Worm (Caenorhabditis elegans) whole organism, L1 larva: ENCODE data around the gene F44A6.3.

Experiments
- C16A3.4 ChIP-seq: fragments of 150-350 bp; optimal IDR thresholded peaks from 2 replicates; lab custom pipeline; 2014; ENCODE audit warnings: missing biosample characterization, missing genetic modification characterization
- Y116A8C.19 ChIP-seq: sonication (generic microtip); optimal IDR thresholded peaks from 2 replicates; lab custom pipeline; 2016; ENCODE audit warnings: missing compliant biosample characterization, missing genetic modification characterization, borderline replicate concordance
- aha-1 ChIP-seq: fragments of 150-350 bp; optimal IDR thresholded peaks from 2 replicates; lab custom pipeline; 2014; ENCODE audit warnings: missing biosample characterization, missing genetic modification characterization
- alr-1 ChIP-seq: fragments of 200-800 bp; sonication (Bioruptor generic); optimal IDR thresholded peaks from 2 replicates; lab custom pipeline; 2018; ENCODE audit warnings: borderline replicate concordance, mild to moderate bottlenecking, missing genetic modification characterization, missing compliant biosample characterization
- ama-1 ChIP-seq: fragments of 150-350 bp; optimal IDR thresholded peaks from 2 replicates; lab custom pipeline; 2014
- blmp-1 ChIP-seq: fragments of 150-350 bp; optimal IDR thresholded peaks from 2 replicates; lab custom pipeline; 2014; ENCODE audit warnings: missing biosample characterization, missing genetic modification characterization
- ceh-82 ChIP-seq, 3 experiments: fragments of 150-350 bp in 1 of 3; sonication (generic microtip) in 2 of 3; optimal IDR thresholded peaks; 2 replicates each; lab custom pipeline; 2014 to 2017; ENCODE audit warnings: missing biosample characterization in 3 of 3, missing genetic modification characterization in 3 of 3
- ceh-90 ChIP-seq: sonication (generic microtip); optimal IDR thresholded peaks from 2 replicates; lab custom pipeline; 2016; ENCODE audit warnings: missing genetic modification characterization, missing compliant biosample characterization
- ces-1 ChIP-seq: fragments of 150-350 bp; optimal IDR thresholded peaks from 2 replicates; lab custom pipeline; 2014; ENCODE audit warnings: missing biosample characterization, missing genetic modification reagents, missing genetic modification characterization
- dsc-1 ChIP-seq: sonication (generic microtip); optimal IDR thresholded peaks from 2 replicates; lab custom pipeline; 2016; ENCODE audit warnings: mild to moderate bottlenecking, missing genetic modification characterization, missing compliant biosample characterization
- efl-1 ChIP-seq, 4 experiments: fragments of 150-350 bp; optimal IDR thresholded peaks in 3 of 4; peaks in 1 of 4; 1 replicate in 1 of 4; 2 replicates in 3 of 4; lab custom pipeline; 2014; ENCODE audit warnings: missing biosample characterization in 2 of 4, missing genetic modification characterization in 2 of 4, missing genetic modification reagents in 2 of 4
- elt-3 ChIP-seq, 6 experiments: fragments of 150-350 bp in 1 of 6; sonication (generic microtip); optimal IDR thresholded peaks; 2 replicates each; lab custom pipeline; 2017 to 2018; ENCODE audit warnings: missing biosample characterization in 6 of 6, missing genetic modification characterization in 6 of 6, inconsistent platforms in 1 of 6
- fkh-4 ChIP-seq: sonication (generic microtip); optimal IDR thresholded peaks from 2 replicates; lab custom pipeline; 2016; ENCODE audit warnings: missing compliant biosample characterization, missing genetic modification characterization, borderline replicate concordance
- fos-1 ChIP-seq: fragments of 150-350 bp; optimal IDR thresholded peaks from 2 replicates; lab custom pipeline; 2014; ENCODE audit warnings: missing biosample characterization, missing genetic modification characterization
- grh-1 ChIP-seq: fragments of 200-800 bp; sonication (Bioruptor generic); IDR thresholded peaks from 2 replicates; pipeline ENCODE4 v1.3.6; 2022; ENCODE audit warnings: missing genetic modification reagents, missing genetic modification characterization, missing compliant biosample characterization
- hlh-17 ChIP-seq: fragments of 200-800 bp; sonication (Bioruptor generic); optimal IDR thresholded peaks from 2 replicates; lab custom pipeline; 2018; ENCODE audit warnings: missing genetic modification characterization, mild to moderate bottlenecking, missing compliant biosample characterization, moderate library complexity, borderline replicate concordance
- lin-14 ChIP-seq: fragments of 200-800 bp; sonication (Bioruptor generic); optimal IDR thresholded peaks from 2 replicates; lab custom pipeline; 2018; ENCODE audit warnings: mild to moderate bottlenecking, missing genetic modification characterization, moderate library complexity, missing compliant biosample characterization
- lin-15B ChIP-seq: fragments of 150-350 bp; sonication (generic microtip); optimal IDR thresholded peaks from 3 replicates; lab custom pipeline; 2014; ENCODE audit warnings: missing biosample characterization, missing genetic modification characterization
- lsy-2 ChIP-seq, 2 experiments: fragments of 150-350 bp; optimal IDR thresholded peaks; 2 replicates each; lab custom pipeline; 2014; ENCODE audit warnings: missing biosample characterization in 2 of 2, missing genetic modification characterization in 2 of 2
- mef-2 ChIP-seq: fragments of 150-350 bp; optimal IDR thresholded peaks from 2 replicates; lab custom pipeline; 2014; ENCODE audit warnings: missing biosample characterization, missing genetic modification characterization
- mep-1 ChIP-seq: fragments of 150-350 bp; optimal IDR thresholded peaks from 2 replicates; lab custom pipeline; 2014; ENCODE audit warnings: missing biosample characterization, missing genetic modification characterization
- nhr-19 ChIP-seq: fragments of 200-800 bp; sonication (Bioruptor generic); conservative IDR thresholded peaks from 2 replicates; pipeline ENCODE4 v1.3.6; 2022; ENCODE audit warnings: missing genetic modification characterization, missing compliant biosample characterization
- nhr-20 ChIP-seq: sonication (generic microtip); optimal IDR thresholded peaks from 2 replicates; lab custom pipeline; 2016; ENCODE audit warnings: mild to moderate bottlenecking, missing genetic modification characterization, missing compliant biosample characterization
- nhr-47 ChIP-seq: sonication (generic microtip); optimal IDR thresholded peaks from 2 replicates; lab custom pipeline; 2016; ENCODE audit warnings: mild to moderate bottlenecking, missing genetic modification characterization, moderate library complexity, missing compliant biosample characterization
- nhr-71 ChIP-seq: sonication (generic microtip); optimal IDR thresholded peaks from 2 replicates; lab custom pipeline; 2016; ENCODE audit warnings: mild to moderate bottlenecking, missing genetic modification characterization, moderate library complexity, missing compliant biosample characterization
- nhr-76 ChIP-seq: sonication (generic microtip); optimal IDR thresholded peaks from 2 replicates; lab custom pipeline; 2017; ENCODE audit warnings: missing biosample characterization, missing genetic modification characterization
- nhr-77 ChIP-seq: fragments of 150-350 bp; optimal IDR thresholded peaks from 2 replicates; lab custom pipeline; 2014; ENCODE audit warnings: missing biosample characterization, missing genetic modification characterization
- nhr-85 ChIP-seq: sonication (generic microtip); peaks from one replicate; lab custom pipeline; 2016; ENCODE audit warnings: missing genetic modification characterization, inconsistent platforms, missing compliant biosample characterization
- nhr-90 ChIP-seq: sonication (generic microtip); optimal IDR thresholded peaks from 2 replicates; lab custom pipeline; 2016; ENCODE audit warnings: mild to moderate bottlenecking, missing genetic modification characterization, missing compliant biosample characterization; ENCODE audit not compliant: poor library complexity
- pax-3 ChIP-seq: fragments of 200-800 bp; sonication (Bioruptor generic); optimal IDR thresholded peaks from 2 replicates; lab custom pipeline; 2018; ENCODE audit warnings: mild to moderate bottlenecking, missing genetic modification characterization, moderate library complexity, missing compliant biosample characterization
- pqm-1 ChIP-seq: sonication (generic microtip); optimal IDR thresholded peaks from 3 replicates; lab custom pipeline; 2017; ENCODE audit warnings: missing biosample characterization, missing genetic modification characterization
- rnt-1 ChIP-seq: sonication (generic microtip); optimal IDR thresholded peaks from 2 replicates; lab custom pipeline; 2016; ENCODE audit warnings: mild to moderate bottlenecking, missing genetic modification characterization, moderate library complexity, missing compliant biosample characterization
- skn-1 ChIP-seq: fragments of 150-350 bp; optimal IDR thresholded peaks from 2 replicates; lab custom pipeline; 2014; ENCODE audit warnings: missing biosample characterization, missing genetic modification characterization
- sox-4 ChIP-seq: sonication (generic microtip); optimal IDR thresholded peaks from 2 replicates; lab custom pipeline; 2016; ENCODE audit warnings: missing genetic modification characterization, missing compliant biosample characterization
- sptf-1 ChIP-seq: fragments of 150-350 bp; optimal IDR thresholded peaks from 2 replicates; lab custom pipeline; 2014; ENCODE audit warnings: missing biosample characterization, missing genetic modification characterization
- swsn-7 ChIP-seq: sonication (generic microtip); optimal IDR thresholded peaks from 2 replicates; lab custom pipeline; 2016; ENCODE audit warnings: missing genetic modification characterization, missing compliant biosample characterization
- tlp-1 ChIP-seq: fragments of 150-350 bp; optimal IDR thresholded peaks from 2 replicates; lab custom pipeline; 2014; ENCODE audit warnings: missing biosample characterization, missing genetic modification characterization
- unc-130 ChIP-seq: fragments of 150-350 bp; optimal IDR thresholded peaks from 2 replicates; lab custom pipeline; 2017; ENCODE audit warnings: missing biosample characterization, missing genetic modification characterization, inconsistent platforms
- unc-30 ChIP-seq: sonication (generic microtip); optimal IDR thresholded peaks from 2 replicates; lab custom pipeline; 2017; ENCODE audit warnings: missing biosample characterization, missing genetic modification characterization
- unc-62 ChIP-seq: fragments of 150-350 bp; optimal IDR thresholded peaks from 2 replicates; lab custom pipeline; 2014; ENCODE audit warnings: missing biosample characterization, missing genetic modification reagents, missing genetic modification characterization
- unc-86 ChIP-seq: sonication (generic microtip); optimal IDR thresholded peaks from 2 replicates; lab custom pipeline; 2016; ENCODE audit warnings: missing genetic modification characterization, missing compliant biosample characterization
- unc-98 ChIP-seq: fragments of 200-800 bp; sonication (Bioruptor generic); IDR thresholded peaks from 2 replicates; pipeline ENCODE4 v1.3.6; 2022; ENCODE audit warnings: missing genetic modification characterization, missing compliant biosample characterization
- vab-15 ChIP-seq: sonication (generic microtip); optimal IDR thresholded peaks from 2 replicates; lab custom pipeline; 2017; ENCODE audit warnings: missing genotype, mild to moderate bottlenecking, missing genetic modification characterization, missing compliant biosample characterization
- xbp-1 ChIP-seq: sonication (generic microtip); optimal IDR thresholded peaks from 2 replicates; lab custom pipeline; 2016; ENCODE audit warnings: missing genetic modification characterization, missing compliant biosample characterization
- ztf-11 ChIP-seq, 2 experiments: sonication (generic microtip); optimal IDR thresholded peaks; 2 replicates each; lab custom pipeline; 2016 to 2017; ENCODE audit warnings: missing genetic modification characterization in 2 of 2, missing biosample characterization in 1 of 2, missing compliant biosample characterization in 1 of 2
- ztf-4 ChIP-seq: fragments of 150-350 bp; optimal IDR thresholded peaks from 2 replicates; lab custom pipeline; 2014; ENCODE audit warnings: missing biosample characterization, missing genetic modification characterization

F44A6.3 gene

DNA sequence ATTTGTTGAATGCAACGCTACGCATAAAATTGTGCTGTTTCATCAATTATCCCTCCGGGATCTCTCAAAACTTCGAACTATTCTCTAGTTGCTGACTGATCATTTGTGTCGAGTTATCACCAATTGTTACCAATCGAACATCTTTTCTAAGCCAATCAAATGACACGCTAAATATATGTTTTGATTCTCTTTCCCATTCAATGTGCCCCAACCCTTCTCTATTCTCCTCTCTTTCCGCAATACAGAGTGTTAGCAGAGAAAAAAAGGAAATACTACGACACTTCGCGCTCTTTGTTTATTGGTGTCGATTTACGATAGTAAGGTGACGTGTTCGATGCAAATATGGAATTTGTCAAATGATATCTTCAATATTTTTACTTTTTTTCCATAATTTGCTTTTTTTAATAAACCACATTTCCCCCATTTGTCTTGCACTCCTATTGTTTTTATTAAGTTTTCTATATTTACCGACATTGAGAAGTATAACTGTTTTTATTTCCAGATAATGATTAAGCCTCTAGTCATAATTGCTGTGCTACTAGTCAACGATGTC lies 15.3 kb upstream of the F44A6.3 start, which contains the start of gene nucb-1 (continued):
- TF ChIP-seq ceh-82 (tag; optimal IDR thresholded peaks at IDR 0.05; lab: Kevin White, UChicago), result peak; percentile 68 to 82 (median 79)
- peak; percentile 76 for TF ChIP-seq nhr-90 (tag; lab: Kevin White, UChicago)
- TF ChIP-seq unc-86, result peak; percentile 30
- no peak for TF ChIP-seq nhr-76 (tag; lab: Kevin White, UChicago)
- TF ChIP-seq nhr-19 (GFP tag; lab: Robert Waterston, UW), result peak; percentile 74

DNA sequence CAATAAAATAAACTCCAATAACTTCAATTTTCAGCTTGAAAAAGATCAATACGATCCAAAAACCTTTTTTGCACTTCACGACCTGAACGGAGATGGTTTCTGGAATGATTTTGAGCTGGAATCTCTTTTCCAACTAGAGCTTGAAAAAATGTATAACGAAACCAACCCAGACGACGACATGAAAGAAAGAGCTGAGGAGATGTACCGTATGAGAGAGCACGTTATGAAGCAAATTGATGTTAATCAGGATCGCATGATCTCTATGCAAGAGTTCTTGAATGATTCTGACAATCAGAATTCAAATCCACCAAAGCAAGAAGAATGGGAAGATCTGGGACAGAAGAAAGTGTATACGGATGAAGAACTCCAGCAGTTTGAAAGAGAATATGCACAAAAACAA lies 13.4 kb upstream of the F44A6.3 start:
- TF ChIP-seq mef-2 (tag; lab: Kevin White, UChicago), result no peak
- no peak for TF ChIP-seq efl-1 (optimal IDR thresholded peaks at IDR 0.05; lab: Kevin White, UChicago)
- TF ChIP-seq efl-1 (GFP tag; optimal IDR thresholded peaks at IDR 0.05 in 1 of 2; lab: Kevin White, UChicago), result peak in 1 of 2 experiments; percentile 74
- peak; percentile 18 for TF ChIP-seq nhr-85 (tag; lab: Kevin White, UChicago)

DNA sequence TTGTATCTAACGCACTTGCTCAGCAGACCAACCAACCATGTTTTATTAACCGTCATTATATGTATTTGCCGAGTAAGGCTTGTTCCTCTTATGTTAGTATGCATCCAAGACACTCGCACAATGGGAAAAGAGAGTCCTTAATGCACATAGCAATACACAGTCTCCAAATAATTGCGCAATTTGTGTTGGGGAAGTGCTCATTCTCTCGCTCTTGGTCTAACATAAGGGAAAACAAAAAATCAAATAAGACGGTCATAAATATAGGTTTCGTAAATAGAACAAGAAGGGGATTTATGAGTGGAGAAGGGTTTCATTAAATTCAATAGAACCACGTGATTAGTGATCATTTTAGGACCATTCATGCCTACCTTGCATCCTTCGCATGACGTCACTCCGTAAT lies 9.1 kb upstream of the F44A6.3 start:
- TF ChIP-seq pqm-1 (tag; lab: Kevin White, UChicago), result no peak
- TF ChIP-seq alr-1 (tag; lab: Kevin White, UChicago), result no peak
- no peak for TF ChIP-seq pax-3 (tag; lab: Kevin White, UChicago)
- no peak for TF ChIP-seq vab-15 (tag; lab: Kevin White, UChicago)
- no peak for TF ChIP-seq unc-62 (GFP tag; lab: Kevin White, UChicago)
- no peak for TF ChIP-seq unc-98 (GFP tag; lab: Robert Waterston, UW)
- no peak for TF ChIP-seq aha-1 (tag; lab: Kevin White, UChicago)
- TF ChIP-seq ztf-11 (tag; optimal IDR thresholded peaks at IDR 0.05; lab: Kevin White, UChicago), result no peak
- TF ChIP-seq ceh-90 (tag; lab: Kevin White, UChicago), result no peak
- no peak for TF ChIP-seq elt-3 (tag; optimal IDR thresholded peaks at IDR 0.05; lab: Kevin White, UChicago)
- TF ChIP-seq lsy-2 (tag; optimal IDR thresholded peaks at IDR 0.05; lab: Kevin White, UChicago), result no peak
- TF ChIP-seq tlp-1 (tag; lab: Kevin White, UChicago), result no peak
- no peak for TF ChIP-seq Y116A8C.19
- TF ChIP-seq sox-4, result no peak

DNA sequence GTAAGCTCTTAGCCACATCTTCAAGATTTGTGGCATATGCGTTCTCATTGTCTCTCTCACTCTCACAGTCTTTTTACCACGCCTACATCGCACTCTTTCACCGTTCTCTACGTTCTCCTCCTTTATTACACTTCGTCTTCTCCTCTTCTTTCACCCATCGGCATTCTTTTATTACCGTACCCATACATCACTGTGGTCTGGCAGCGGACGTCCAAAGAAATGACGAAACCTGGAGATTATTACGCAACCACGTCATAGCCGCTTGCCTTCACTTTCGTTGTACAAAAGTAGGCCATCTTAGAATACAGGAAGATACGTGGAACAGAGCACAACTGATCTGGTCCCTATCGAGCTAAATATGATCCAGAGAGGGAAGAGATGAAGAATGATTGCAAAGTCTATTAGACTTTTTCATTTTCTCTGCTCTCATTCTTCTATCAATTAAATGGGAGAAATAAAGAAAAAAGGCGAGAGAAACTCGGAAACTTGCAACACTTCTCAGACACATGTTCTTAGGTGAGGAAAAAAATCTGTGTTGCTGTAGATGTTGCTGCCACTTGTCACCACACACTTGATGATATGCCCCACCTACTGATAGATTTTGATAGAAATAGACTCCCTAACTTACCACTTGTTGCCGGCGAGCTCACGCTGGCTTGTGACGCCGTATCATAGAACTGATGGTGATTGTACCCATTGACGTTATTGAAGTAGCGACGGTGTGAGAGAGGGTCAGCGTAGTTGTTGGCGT lies 8.1 kb upstream of the F44A6.3 start:
- TF ChIP-seq aha-1 (tag; lab: Kevin White, UChicago) (no peak), blmp-1 (tag; lab: Kevin White, UChicago) (peak; percentile 71), grh-1 (GFP tag; lab: Robert Waterston, UW) (no peak), lin-15B (tag; lab: Kevin White, UChicago) (no peak), sptf-1 (tag; lab: Kevin White, UChicago) (no peak), xbp-1 (tag; lab: Kevin White, UChicago) (no peak), mep-1 (tag; lab: Kevin White, UChicago) (peak; percentile 9), swsn-7 (tag; lab: Kevin White, UChicago) (no peak), nhr-20 (tag; lab: Kevin White, UChicago) (peak; percentile 16), fkh-4 (tag; lab: Kevin White, UChicago) (no peak), hlh-17 (GFP tag; lab: Kevin White, UChicago) (no peak), lin-14 (GFP tag; lab: Kevin White, UChicago) (peak; percentile 63), nhr-71 (tag; lab: Kevin White, UChicago) (peak; percentile 60), nhr-77 (no peak), skn-1 (tag; lab: Kevin White, UChicago) (no peak), ama-1 (no peak), C16A3.4 (tag; lab: Kevin White, UChicago) (no peak), ztf-11 (tag; optimal IDR thresholded peaks at IDR 0.05; lab: Kevin White, UChicago) (no peak), fos-1 (tag; lab: Kevin White, UChicago) (no peak), pax-3 (tag; lab: Kevin White, UChicago) (no peak), unc-130 (tag; lab: Kevin White, UChicago) (no peak), unc-30 (tag; lab: Kevin White, UChicago) (no peak), nhr-47 (tag; lab: Kevin White, UChicago) (no peak), ztf-4 (tag; lab: Kevin White, UChicago) (no peak), ces-1 (GFP tag; lab: Kevin White, UChicago) (no peak), rnt-1 (tag; lab: Kevin White, UChicago) (peak; percentile 62), dsc-1 (tag; lab: Kevin White, UChicago) (no peak), pqm-1 (tag; lab: Kevin White, UChicago) (no peak)
